Fruit fly (Drosophila melanogaster) whole organism, wandering third instar larva: Measurements from ENCODE around the gene CG7514.

ENCODE experiments used
- Abd-B ChIP-seq: fragments of >200 bp; optimal IDR thresholded peaks from 2 replicates; lab custom pipeline; 2017; ENCODE audit warnings: missing biosample characterization, missing genetic modification characterization
- CG9705 ChIP-seq: fragments of 200-800 bp; sonication (Bioruptor generic); optimal IDR thresholded peaks from 2 replicates; lab custom pipeline; 2018; ENCODE audit warnings: missing biosample characterization, mild to moderate bottlenecking, missing genetic modification characterization
- CrebA ChIP-seq: fragments of 200-800 bp; sonication (Bioruptor generic); optimal IDR thresholded peaks from 2 replicates; lab custom pipeline; 2016; ENCODE audit warnings: missing biosample characterization, mild to moderate bottlenecking, missing genetic modification characterization, borderline replicate concordance
- Dif ChIP-seq: fragments of 200-275, 200-300 bp; sonication (Bioruptor generic); optimal IDR thresholded peaks from 2 replicates; lab custom pipeline; 2018; ENCODE audit warnings: missing biosample characterization, missing genetic modification characterization; ENCODE audit not compliant: partially characterized antibody
- HLH106 ChIP-seq: fragments of 200-800 bp; optimal IDR thresholded peaks from 3 replicates; lab custom pipeline; 2019; ENCODE audit warnings: missing biosample characterization, mild to moderate bottlenecking, missing genetic modification characterization, moderate library complexity
- Hnf4 ChIP-seq: fragments of 200-800 bp; sonication (Bioruptor generic); optimal IDR thresholded peaks from 2 replicates; lab custom pipeline; 2016; ENCODE audit warnings: missing biosample characterization, mild to moderate bottlenecking, missing genetic modification characterization
- Hr83 ChIP-seq: fragments of 200-300 bp; sonication (Bioruptor generic); optimal IDR thresholded peaks from 2 replicates; lab custom pipeline; 2016; ENCODE audit warnings: missing biosample characterization, mild to moderate bottlenecking, missing genetic modification characterization, moderate library complexity; ENCODE audit not compliant: poor library complexity, severe bottlenecking
- Mio ChIP-seq: sonication (Bioruptor generic); optimal IDR thresholded peaks from 2 replicates; lab custom pipeline; 2016; ENCODE audit warnings: missing biosample characterization, missing genetic modification characterization
- N ChIP-seq: fragments of >200 bp; optimal IDR thresholded peaks from 2 replicates; lab custom pipeline; 2018; ENCODE audit warnings: missing biosample characterization, missing external identifiers, missing genetic modification characterization
- Sp1 ChIP-seq: fragments of 200-800 bp; sonication (Bioruptor generic); optimal IDR thresholded peaks from 3 replicates; lab custom pipeline; 2019; ENCODE audit warnings: missing biosample characterization, mild to moderate bottlenecking, missing genetic modification characterization, moderate library complexity
- br ChIP-seq: fragments of 200-800 bp; sonication (Bioruptor generic); optimal IDR thresholded peaks from 2 replicates; lab custom pipeline; 2016; ENCODE audit warnings: missing biosample characterization, missing genetic modification characterization
- brk ChIP-seq: fragments of 200-800 bp; sonication (Bioruptor generic); optimal IDR thresholded peaks from 2 replicates; lab custom pipeline; 2016; ENCODE audit warnings: missing biosample characterization, mild to moderate bottlenecking, missing genetic modification characterization
- dl ChIP-seq, 2 experiments: fragments of 175-275, 200-275 bp in 1 of 2; fragments of 200-275 bp in 1 of 2; sonication (Bioruptor generic); optimal IDR thresholded peaks; lab custom pipeline; 2018; ENCODE audit warnings: mild to moderate bottlenecking in 2 of 2, missing biosample characterization in 2 of 2, missing genetic modification characterization in 2 of 2, moderate library complexity in 2 of 2; ENCODE audit not compliant: partially characterized antibody in 2 of 2, insufficient read depth in 1 of 2
- dmrt93B ChIP-seq: fragments of 200-800 bp; sonication (Bioruptor generic); optimal IDR thresholded peaks from 2 replicates; lab custom pipeline; 2018; ENCODE audit warnings: missing biosample characterization, mild to moderate bottlenecking, missing genetic modification characterization
- ey ChIP-seq: fragments of 200-800 bp; sonication (Bioruptor generic); optimal IDR thresholded peaks from 2 replicates; lab custom pipeline; 2016; ENCODE audit warnings: missing biosample characterization, missing genetic modification characterization
- h ChIP-seq: fragments of 200-800 bp; sonication (Bioruptor generic); optimal IDR thresholded peaks from 3 replicates; lab custom pipeline; 2016; ENCODE audit warnings: missing biosample characterization, mild to moderate bottlenecking, missing genetic modification characterization
- jim ChIP-seq: fragments of 175-275, 200-325 bp; sonication (Bioruptor generic); optimal IDR thresholded peaks from 2 replicates; lab custom pipeline; 2016; ENCODE audit warnings: missing biosample characterization, mild to moderate bottlenecking, missing genetic modification characterization
- lola ChIP-seq: fragments of >200 bp; optimal IDR thresholded peaks from 2 replicates; lab custom pipeline; 2017; ENCODE audit warnings: missing biosample characterization, missing genetic modification characterization
- pan ChIP-seq: fragments of >200 bp; optimal IDR thresholded peaks from 2 replicates; lab custom pipeline; 2017
- psq ChIP-seq: fragments of 200-800 bp; sonication (Bioruptor generic); optimal IDR thresholded peaks from 3 replicates; lab custom pipeline; 2017; ENCODE audit warnings: missing biosample characterization, mild to moderate bottlenecking, missing genetic modification characterization, moderate library complexity
- rgr ChIP-seq: fragments of 200-800 bp; sonication (Bioruptor generic); optimal IDR thresholded peaks from 3 replicates; lab custom pipeline; 2016; ENCODE audit warnings: missing biosample characterization, mild to moderate bottlenecking, missing genetic modification characterization
- tai ChIP-seq: sonication (Bioruptor generic); optimal IDR thresholded peaks from 2 replicates; lab custom pipeline; 2016; ENCODE audit warnings: missing biosample characterization, missing genetic modification characterization
- usp ChIP-seq: fragments of >200 bp; optimal IDR thresholded peaks from 2 replicates; lab custom pipeline; 2017; ENCODE audit warnings: missing biosample characterization, missing genetic modification characterization

The CG7514 gene

dm6 chr3L:4679063-4679462 is 9.5 kb downstream of the CG7514 start:
- TF ChIP-seq br (GFP tag; lab: Kevin White, UChicago) (no peak), pan (lab: Kevin White, UChicago) (no peak), Mio (no peak), brk (GFP tag; lab: Kevin White, UChicago) (no peak), N (no peak), dmrt93B (GFP tag; lab: Kevin White, UChicago) (no peak), tai (no peak), Dif (GFP tag; lab: Kevin White, UChicago) (no peak), jim (GFP tag; lab: Kevin White, UChicago) (no peak), rgr (GFP tag; lab: Kevin White, UChicago) (no peak), usp (GFP tag; lab: Kevin White, UChicago) (no peak), dl (GFP tag; optimal IDR thresholded peaks at IDR 0.05; lab: Kevin White, UChicago; ENCODE audit: insufficient read depth in 1 of 2, partially characterized antibody in 2 of 2) (no peak), h (GFP tag; lab: Kevin White, UChicago) (no peak)

dm6 chr3L:4677532-4677931 is 11.0 kb downstream of the CG7514 start, which contains the start of gene CG34266:
Gene CG34266 (plus strand): TSS chr3L:4677832.
- TF ChIP-seq HLH106 (tag; lab: Kevin White, UChicago), result no peak

dm6 chr3L:4667289-4667688 is 21.3 kb downstream of the CG7514 start, which contains the start of gene CG32236:
Gene CG32236 (minus strand): TSS chr3L:4667389.
- no peak for TF ChIP-seq Sp1 (GFP tag; lab: Kevin White, UChicago)

- TF ChIP-seq Hnf4 (no peak), ey (GFP tag; lab: Kevin White, UChicago) (no peak), Abd-B (GFP tag; lab: Kevin White, UChicago) (no peak), CrebA (no peak), HLH106 (tag; lab: Kevin White, UChicago) (no peak), CG9705 (no peak), Hr83 (GFP tag; lab: Kevin White, UChicago) (no peak), rgr (GFP tag; lab: Kevin White, UChicago) (no peak), Sp1 (GFP tag; lab: Kevin White, UChicago) (no peak), dmrt93B (GFP tag; lab: Kevin White, UChicago) (no peak), lola (GFP tag; lab: Kevin White, UChicago) (no peak), psq (GFP tag; lab: Kevin White, UChicago) (no peak), N (no peak)
These were observed 40.6 kb downstream of the CG7514 start, which contains the start of gene TTLL1B for dm6 chr3L:4647976-4648375. Gene TTLL1B (plus strand): TSS chr3L:4648276.
